Worm (Caenorhabditis elegans): Measurements from ENCODE around the gene nhr-130.

DNA sequence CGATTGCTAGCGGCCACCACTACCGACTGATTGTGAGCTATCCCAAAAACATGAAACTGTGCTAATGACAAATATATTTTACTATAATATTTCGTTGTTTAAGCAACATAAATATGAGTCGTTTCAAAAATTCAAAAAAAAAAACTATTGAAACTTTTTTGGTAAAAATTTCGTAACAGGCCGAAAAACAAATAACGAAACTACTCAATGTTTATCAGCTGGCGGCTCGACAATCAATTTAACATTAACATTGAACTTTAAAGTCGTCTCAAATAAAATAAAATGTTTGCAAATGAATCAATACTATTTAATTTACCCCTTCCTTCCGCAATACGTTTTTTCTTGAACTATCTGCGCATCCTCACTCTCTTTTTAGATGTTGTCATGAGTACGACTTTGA is 25.3 kb downstream of the nhr-130 start:
- TF ChIP-seq him-1 (tag; optimal IDR thresholded peaks at IDR 0.05): no peak
- no peak for TF ChIP-seq W03F9.2 (tag; optimal IDR thresholded peaks at IDR 0.05)
- no peak for TF ChIP-seq dao-5 (tag; optimal IDR thresholded peaks at IDR 0.05)

All from whole organism, L4/young adult.